Worm (Caenorhabditis elegans) whole organism, L4 larva: ENCODE measurements around the gene C33A11.2.

ENCODE experiments used
- D1046.2 ChIP-seq: fragments of 200-800 bp; sonication (Bioruptor generic); IDR thresholded peaks from 2 replicates; pipeline ENCODE4 v1.3.6; 2022; ENCODE audit warnings: missing genetic modification characterization, missing compliant biosample characterization
- F10B5.3 ChIP-seq: sonication (generic microtip); optimal IDR thresholded peaks from 2 replicates; lab custom pipeline; 2016; ENCODE audit warnings: mild to moderate bottlenecking, missing genetic modification characterization, missing compliant biosample characterization
- F37D6.2 ChIP-seq: sonication (generic microtip); optimal IDR thresholded peaks from 2 replicates; lab custom pipeline; 2016; ENCODE audit warnings: mild to moderate bottlenecking, missing genetic modification characterization, missing compliant biosample characterization
- T20F7.1 ChIP-seq: fragments of 200-800 bp; sonication (Bioruptor generic); optimal IDR thresholded peaks from 2 replicates; lab custom pipeline; 2018; ENCODE audit warnings: mild to moderate bottlenecking, missing genetic modification characterization, missing compliant biosample characterization
- Y48G9A.11 ChIP-seq: fragments of 200-800 bp; sonication (Bioruptor generic); IDR thresholded peaks from 2 replicates; pipeline ENCODE4 v1.3.6; 2022; ENCODE audit warnings: missing genetic modification reagents, missing genetic modification characterization, missing compliant biosample characterization
- ZK337.2 ChIP-seq: fragments of 200-800 bp; sonication (Bioruptor generic); IDR thresholded peaks from 2 replicates; pipeline ENCODE4 v1.3.6; 2022; ENCODE audit warnings: missing genetic modification reagents, missing genetic modification characterization, missing compliant biosample characterization
- aha-1 ChIP-seq: fragments of 150-350 bp; peaks from one replicate; lab custom pipeline; 2014; ENCODE audit warnings: missing biosample characterization, missing genetic modification characterization
- ceh-20 ChIP-seq: fragments of 200-800 bp; sonication (Bioruptor generic); IDR thresholded peaks from 2 replicates; pipeline ENCODE4 v1.3.6; 2022; ENCODE audit warnings: missing genetic modification reagents, missing genetic modification characterization, missing compliant biosample characterization
- ceh-62 ChIP-seq: sonication (generic microtip); optimal IDR thresholded peaks from 2 replicates; lab custom pipeline; 2017; ENCODE audit warnings: missing biosample characterization, missing genetic modification characterization
- ces-1 ChIP-seq: fragments of 150-350 bp; sonication (generic microtip); optimal IDR thresholded peaks from 4 replicates; lab custom pipeline; 2014; ENCODE audit warnings: missing biosample characterization, missing genetic modification reagents, missing genetic modification characterization
- ctbp-1 ChIP-seq: fragments of 200-800 bp; sonication (Bioruptor generic); IDR thresholded peaks from 2 replicates; pipeline ENCODE4 v1.3.6; 2022; ENCODE audit warnings: missing genetic modification reagents, missing genetic modification characterization, missing compliant biosample characterization
- daf-12 ChIP-seq: fragments of 150-350 bp; optimal IDR thresholded peaks from 2 replicates; lab custom pipeline; 2014; ENCODE audit warnings: missing biosample characterization, missing genetic modification reagents, missing genetic modification characterization
- daf-16 ChIP-seq, 3 experiments: sonication (generic microtip); optimal IDR thresholded peaks; 2 replicates each; lab custom pipeline; 2016 to 2017; ENCODE audit warnings: missing genetic modification characterization in 3 of 3, missing genetic modification reagents in 3 of 3, mild to moderate bottlenecking in 2 of 3, missing compliant biosample characterization in 2 of 3, missing biosample characterization in 1 of 3, moderate library complexity in 1 of 3
- daf-19 ChIP-seq: fragments of 200-800 bp; sonication (Bioruptor generic); conservative IDR thresholded peaks from 2 replicates; pipeline ENCODE4 v1.3.6; 2022; ENCODE audit warnings: missing genetic modification characterization, missing compliant biosample characterization
- dmd-6 ChIP-seq: fragments of 200-800 bp; sonication (Bioruptor generic); IDR thresholded peaks from 2 replicates; pipeline ENCODE4 v1.3.6; 2022; ENCODE audit warnings: missing genetic modification reagents, missing genetic modification characterization, missing compliant biosample characterization
- dmd-9 ChIP-seq: fragments of 200-800 bp; sonication (Bioruptor generic); IDR thresholded peaks from 2 replicates; pipeline ENCODE4 v1.3.6; 2022; ENCODE audit warnings: missing genetic modification reagents, missing genetic modification characterization, missing compliant biosample characterization
- egl-27 ChIP-seq: sonication (generic microtip); optimal IDR thresholded peaks from 3 replicates; lab custom pipeline; 2017; ENCODE audit warnings: missing biosample characterization, missing genetic modification reagents, missing genetic modification characterization
- egl-43 ChIP-seq: fragments of 200-800 bp; sonication (Bioruptor generic); IDR thresholded peaks from 2 replicates; pipeline ENCODE4 v1.3.6; 2022; ENCODE audit warnings: missing genetic modification reagents, missing genetic modification characterization, missing compliant biosample characterization
- fkh-10 ChIP-seq: fragments of 150-350 bp; optimal IDR thresholded peaks from 2 replicates; lab custom pipeline; 2014; ENCODE audit warnings: missing biosample characterization, missing genetic modification reagents, missing genetic modification characterization
- hlh-11 ChIP-seq: fragments of 200-800 bp; sonication (Bioruptor generic); optimal IDR thresholded peaks from 2 replicates; lab custom pipeline; 2018; ENCODE audit warnings: mild to moderate bottlenecking, missing genetic modification characterization, missing compliant biosample characterization
- hmg-1.1 ChIP-seq: fragments of 200-800 bp; sonication (Bioruptor generic); IDR thresholded peaks from 2 replicates; pipeline ENCODE4 v1.3.6; 2022; ENCODE audit warnings: missing genetic modification reagents, missing genetic modification characterization, missing compliant biosample characterization
- lim-7 ChIP-seq: fragments of 200-800 bp; sonication (Bioruptor generic); IDR thresholded peaks from 2 replicates; pipeline ENCODE4 v1.3.6; 2022; ENCODE audit warnings: missing genetic modification characterization, missing compliant biosample characterization
- lin-38 ChIP-seq: fragments of 200-800 bp; sonication (Bioruptor generic); IDR thresholded peaks from 2 replicates; pipeline ENCODE4 v1.3.6; 2022; ENCODE audit warnings: missing genetic modification reagents, missing genetic modification characterization, missing compliant biosample characterization
- lsy-2 ChIP-seq, 2 experiments: fragments of 150-350 bp in 1 of 2; sonication (generic microtip) in 1 of 2; optimal IDR thresholded peaks; 2 replicates each; lab custom pipeline; 2014 to 2017; ENCODE audit warnings: missing biosample characterization in 2 of 2, missing genetic modification characterization in 2 of 2
- madf-5 ChIP-seq, 2 experiments: fragments of 200-800 bp; sonication (Bioruptor generic); IDR thresholded peaks; 2 replicates each; pipeline ENCODE4 v1.3.6; 2022; ENCODE audit warnings: missing compliant biosample characterization in 2 of 2, missing genetic modification characterization in 2 of 2
- mdt-29 ChIP-seq: fragments of 200-800 bp; sonication (Bioruptor generic); IDR thresholded peaks from 2 replicates; pipeline ENCODE4 v1.3.6; 2022; ENCODE audit warnings: missing genetic modification reagents, missing genetic modification characterization, missing compliant biosample characterization
- mep-1 ChIP-seq: fragments of 150-350 bp; sonication (generic microtip); optimal IDR thresholded peaks from 3 replicates; lab custom pipeline; 2014; ENCODE audit warnings: missing biosample characterization, missing genetic modification characterization
- mxl-3 ChIP-seq: fragments of 200-800 bp; sonication (Bioruptor generic); optimal IDR thresholded peaks from 2 replicates; lab custom pipeline; 2018; ENCODE audit warnings: mild to moderate bottlenecking, missing genetic modification characterization, missing compliant biosample characterization
- nhr-10 ChIP-seq: fragments of 150-350 bp; optimal IDR thresholded peaks from 2 replicates; lab custom pipeline; 2014; ENCODE audit warnings: missing biosample characterization, missing genetic modification characterization
- nhr-11 ChIP-seq: fragments of 150-350 bp; optimal IDR thresholded peaks from 2 replicates; lab custom pipeline; 2014; ENCODE audit warnings: missing biosample characterization, missing genetic modification characterization
- nhr-237 ChIP-seq: sonication (generic microtip); optimal IDR thresholded peaks from 2 replicates; lab custom pipeline; 2017; ENCODE audit warnings: missing biosample characterization, missing genetic modification characterization
- nhr-28 ChIP-seq: fragments of 150-350 bp; optimal IDR thresholded peaks from 2 replicates; lab custom pipeline; 2014; ENCODE audit warnings: missing biosample characterization, missing genetic modification characterization
- nhr-6 ChIP-seq: fragments of 150-350 bp; optimal IDR thresholded peaks from 2 replicates; lab custom pipeline; 2014; ENCODE audit warnings: missing biosample characterization, missing genetic modification characterization
- nhr-77 ChIP-seq: fragments of 150-350 bp; optimal IDR thresholded peaks from 2 replicates; lab custom pipeline; 2014; ENCODE audit warnings: missing biosample characterization, missing genetic modification characterization
- saeg-2 ChIP-seq: fragments of 200-800 bp; sonication (Bioruptor generic); IDR thresholded peaks from 2 replicates; pipeline ENCODE4 v1.3.6; 2022; ENCODE audit warnings: missing genetic modification reagents, missing genetic modification characterization, missing compliant biosample characterization
- skn-1 ChIP-seq: fragments of 150-350 bp; optimal IDR thresholded peaks from 2 replicates; lab custom pipeline; 2014; ENCODE audit warnings: missing biosample characterization, missing genetic modification characterization
- snpc-4 ChIP-seq: fragments of 150-350 bp; optimal IDR thresholded peaks from 2 replicates; lab custom pipeline; 2014; ENCODE audit warnings: missing biosample characterization, missing genetic modification characterization
- spr-1 ChIP-seq: sonication (generic microtip); optimal IDR thresholded peaks from 2 replicates; lab custom pipeline; 2016; ENCODE audit warnings: mild to moderate bottlenecking, missing genetic modification characterization, missing compliant biosample characterization
- vab-7 ChIP-seq: fragments of 200-800 bp; sonication (Bioruptor generic); IDR thresholded peaks from 2 replicates; pipeline ENCODE4 v1.3.6; 2022; ENCODE audit warnings: missing genetic modification reagents, missing genetic modification characterization, missing compliant biosample characterization
- zip-11 ChIP-seq: fragments of 200-800 bp; sonication (Bioruptor generic); IDR thresholded peaks from 2 replicates; pipeline ENCODE4 v1.3.6; 2022; ENCODE audit warnings: missing genetic modification characterization, missing compliant biosample characterization
- zip-2 ChIP-seq: fragments of 150-350 bp; optimal IDR thresholded peaks from 2 replicates; lab custom pipeline; 2014; ENCODE audit warnings: missing biosample characterization, missing genetic modification characterization

The C33A11.2 gene

ce11 chrX:15373415-15374048 is 7.7 kb downstream of the C33A11.2 start (continued):
- peak; percentile 67 for TF ChIP-seq egl-43 (GFP tag; lab: Robert Waterston, UW)
- no peak for TF ChIP-seq spr-1 (tag; lab: Kevin White, UChicago)
- TF ChIP-seq mxl-3: no peak
- no peak for TF ChIP-seq Y48G9A.11
- no peak for TF ChIP-seq vab-7 (GFP tag; lab: Robert Waterston, UW)
- TF ChIP-seq madf-5 (GFP tag; IDR thresholded peaks at IDR 0.05; lab: Robert Waterston, UW): no peak
- TF ChIP-seq aha-1 (tag; lab: Kevin White, UChicago): peak; percentile 96
- TF ChIP-seq zip-2 (tag; lab: Kevin White, UChicago): no peak
- TF ChIP-seq nhr-6 (tag; lab: Kevin White, UChicago): peak; percentile 38
- no peak for TF ChIP-seq nhr-237 (tag; lab: Kevin White, UChicago)
- TF ChIP-seq daf-19 (GFP tag; lab: Robert Waterston, UW): no peak
- no peak for TF ChIP-seq daf-12 (tag; lab: Kevin White, UChicago)
- TF ChIP-seq nhr-11 (tag; lab: Kevin White, UChicago): peak; percentile 82
- TF ChIP-seq F10B5.3 (tag; lab: Kevin White, UChicago): no peak
- peak; percentile 43 for TF ChIP-seq dmd-6 (GFP tag; lab: Robert Waterston, UW)
- TF ChIP-seq snpc-4 (tag; lab: Kevin White, UChicago): no peak
- TF ChIP-seq lim-7 (GFP tag; lab: Robert Waterston, UW): no peak
- peak; percentile 16 for TF ChIP-seq mep-1 (tag; lab: Kevin White, UChicago)
- peak; percentile 28 for TF ChIP-seq F37D6.2
- TF ChIP-seq skn-1 (tag; lab: Kevin White, UChicago): no peak
- TF ChIP-seq egl-27 (tag; lab: Kevin White, UChicago): no peak
- TF ChIP-seq ceh-62 (tag; lab: Kevin White, UChicago): no peak
- TF ChIP-seq nhr-77 (tag; lab: Kevin White, UChicago): no peak
- peak; percentile 54; the same call in 1 of the 2 replicates for TF ChIP-seq ctbp-1 (GFP tag; lab: Robert Waterston, UW)
- TF ChIP-seq daf-16 (GFP tag; optimal IDR thresholded peaks at IDR 0.05; lab: Kevin White, UChicago): no peak
- TF ChIP-seq daf-16 (tag; optimal IDR thresholded peaks at IDR 0.05; lab: Kevin White, UChicago): peak; percentile 75
- no peak for TF ChIP-seq ZK337.2 (GFP tag; lab: Robert Waterston, UW)
- peak; percentile 16; the same call in 1 of the 2 replicates for TF ChIP-seq lin-38 (GFP tag; lab: Robert Waterston, UW)
- TF ChIP-seq mdt-29 (GFP tag; lab: Robert Waterston, UW): no peak
- TF ChIP-seq ceh-20: 0 out of 2 replicates have a peak, but pooled peaks have one; percentile 47
- no peak for TF ChIP-seq nhr-10
- peak; percentile 52; the same call in 1 of the 2 replicates for TF ChIP-seq hmg-1.1
- TF ChIP-seq D1046.2 (GFP tag; lab: Robert Waterston, UW): no peak
- TF ChIP-seq T20F7.1 (GFP tag; lab: Kevin White, UChicago): peak; percentile 4
- TF ChIP-seq hlh-11 (tag; lab: Kevin White, UChicago): peak; percentile 65
- TF ChIP-seq lsy-2 (tag; optimal IDR thresholded peaks at IDR 0.05; lab: Kevin White, UChicago): no peak
- peak; percentile 5 for TF ChIP-seq fkh-10 (GFP tag; lab: Kevin White, UChicago)
- no peak for TF ChIP-seq dmd-9 (GFP tag; lab: Robert Waterston, UW)
- no peak for TF ChIP-seq ces-1 (GFP tag; lab: Kevin White, UChicago)

- TF ChIP-seq saeg-2 (GFP tag; lab: Robert Waterston, UW) (no peak), zip-11 (GFP tag; lab: Robert Waterston, UW) (no peak), nhr-10 (peak; percentile 52), nhr-28 (tag; lab: Kevin White, UChicago) (peak; percentile 44)
Observed at ce11 chrX:15374668-15375208, 8.9 kb downstream of the C33A11.2 start.
